Worm (Caenorhabditis elegans): ENCODE results near the gene T14G12.6.

The T14G12.6 gene

ce11 chrX:3743190-3743589 lies 16.1 kb downstream of the T14G12.6 start:
- no peak for TF ChIP-seq F10B5.3 (tag; optimal IDR thresholded peaks at IDR 0.05)
- TF ChIP-seq unc-62 (GFP tag; optimal IDR thresholded peaks at IDR 0.05 in 1 of 2), result peak in 1 of 2 experiments; percentile 93
- TF ChIP-seq unc-62 (tag; optimal IDR thresholded peaks at IDR 0.05), result no peak

- TF ChIP-seq nhr-10 (tag; optimal IDR thresholded peaks at IDR 0.05) (no peak), lin-38 (GFP tag; IDR thresholded peaks at IDR 0.05) (no peak), snpc-1.2 (GFP tag; IDR thresholded peaks at IDR 0.05) (no peak), madf-5 (GFP tag; IDR thresholded peaks at IDR 0.05) (no peak), ctbp-1 (GFP tag; IDR thresholded peaks at IDR 0.05) (no peak), F37D6.2 (tag; optimal IDR thresholded peaks at IDR 0.05) (no peak), lin-29 (GFP tag; IDR thresholded peaks at IDR 0.05) (no peak), zfp-2 (tag; optimal IDR thresholded peaks at IDR 0.05) (no peak), egl-43 (GFP tag; IDR thresholded peaks at IDR 0.05) (no peak), nhr-237 (tag; optimal IDR thresholded peaks at IDR 0.05) (no peak), mdt-29 (GFP tag; IDR thresholded peaks at IDR 0.05) (no peak), zag-1 (tag; optimal IDR thresholded peaks at IDR 0.05) (no peak), F10B5.3 (tag; optimal IDR thresholded peaks at IDR 0.05) (no peak), nhr-42 (GFP tag; IDR thresholded peaks at IDR 0.05) (no peak), zfp-3 (GFP tag; conservative IDR thresholded peaks at IDR 0.05) (no peak), mxl-3 (GFP tag; optimal IDR thresholded peaks at IDR 0.05) (no peak), fkh-10 (GFP tag; optimal IDR thresholded peaks at IDR 0.05) (no peak), nhr-11 (tag; optimal IDR thresholded peaks at IDR 0.05) (no peak), skn-1 (tag; optimal IDR thresholded peaks at IDR 0.05) (no peak)
Measured at ce11 chrX:3742223-3742622, 17.0 kb downstream of the T14G12.6 start, which contains the start of gene fkh-2. fkh-2 (minus strand) TSS chrX:3742323.

ce11 chrX:3738617-3739016 lies 20.6 kb downstream of the T14G12.6 start:
- TF ChIP-seq mep-1 (tag; optimal IDR thresholded peaks at IDR 0.05), result no peak
- no peak for TF ChIP-seq ZK337.2 (GFP tag; IDR thresholded peaks at IDR 0.05)
- TF ChIP-seq unc-130 (GFP tag; optimal IDR thresholded peaks at IDR 0.05), result no peak
- no peak for TF ChIP-seq nhr-11 (tag; optimal IDR thresholded peaks at IDR 0.05)
- TF ChIP-seq ces-1 (GFP tag; optimal IDR thresholded peaks at IDR 0.05), result no peak

- TF ChIP-seq gei-8 (GFP tag; optimal IDR thresholded peaks at IDR 0.05) (no peak), sdz-12 (GFP tag; optimal IDR thresholded peaks at IDR 0.05) (no peak), ceh-62 (tag; optimal IDR thresholded peaks at IDR 0.05) (no peak), hlh-30 (tag; optimal IDR thresholded peaks at IDR 0.05; ENCODE audit: insufficient read depth) (no peak), madf-9 (GFP tag; conservative IDR thresholded peaks at IDR 0.05) (no peak), daf-19 (GFP tag; conservative IDR thresholded peaks at IDR 0.05) (no peak), nhr-76 (tag; optimal IDR thresholded peaks at IDR 0.05) (no peak), ceh-28 (tag; optimal IDR thresholded peaks at IDR 0.05) (no peak), Y105C5A.15 (GFP tag; IDR thresholded peaks at IDR 0.05) (no peak), nhr-42 (GFP tag; IDR thresholded peaks at IDR 0.05) (no peak), ZK337.2 (GFP tag; IDR thresholded peaks at IDR 0.05) (no peak), attf-4 (tag; optimal IDR thresholded peaks at IDR 0.05) (no peak), daf-12 (tag; optimal IDR thresholded peaks at IDR 0.05) (no peak), nhr-111 (GFP tag; optimal IDR thresholded peaks at IDR 0.05) (no peak), lin-1 (GFP tag; IDR thresholded peaks at IDR 0.05) (no peak)
Measured at ce11 chrX:3733732-3734131, 25.5 kb downstream of the T14G12.6 start, which contains the start of gene tag-18. tag-18 (minus strand) TSS chrX:3734036.

Measured in whole organism, L4 larva.